Worm (Caenorhabditis elegans) whole organism, L3 larva: ENCODE data around the gene D2062.1.

Experiments used
- ceh-16 ChIP-seq: sonication (generic microtip); optimal IDR thresholded peaks from 2 replicates; lab custom pipeline; 2017; ENCODE audit warnings: missing biosample characterization, missing genetic modification characterization
- elt-2 ChIP-seq: sonication (generic microtip); optimal IDR thresholded peaks from 2 replicates; lab custom pipeline; 2016; ENCODE audit warnings: missing genetic modification reagents, mild to moderate bottlenecking, missing genetic modification characterization, missing compliant biosample characterization
- hmg-11 ChIP-seq: sonication (generic microtip); optimal IDR thresholded peaks from 2 replicates; lab custom pipeline; 2016; ENCODE audit warnings: missing genetic modification characterization, missing compliant biosample characterization
- jun-1 ChIP-seq: fragments of 150-350 bp; optimal IDR thresholded peaks from 2 replicates; lab custom pipeline; 2014; ENCODE audit warnings: missing biosample characterization, missing genetic modification reagents, missing genetic modification characterization
- pqm-1 ChIP-seq: fragments of 150-350 bp; optimal IDR thresholded peaks from 2 replicates; lab custom pipeline; 2017; ENCODE audit warnings: missing biosample characterization, missing genetic modification characterization, inconsistent platforms
- tbx-2 ChIP-seq: sonication (generic microtip); optimal IDR thresholded peaks from 2 replicates; lab custom pipeline; 2016; ENCODE audit warnings: mild to moderate bottlenecking, missing genetic modification characterization, missing compliant biosample characterization
- ztf-4 ChIP-seq: fragments of 150-350 bp; optimal IDR thresholded peaks from 2 replicates; lab custom pipeline; 2014; ENCODE audit warnings: missing biosample characterization, missing genetic modification characterization

DNA sequence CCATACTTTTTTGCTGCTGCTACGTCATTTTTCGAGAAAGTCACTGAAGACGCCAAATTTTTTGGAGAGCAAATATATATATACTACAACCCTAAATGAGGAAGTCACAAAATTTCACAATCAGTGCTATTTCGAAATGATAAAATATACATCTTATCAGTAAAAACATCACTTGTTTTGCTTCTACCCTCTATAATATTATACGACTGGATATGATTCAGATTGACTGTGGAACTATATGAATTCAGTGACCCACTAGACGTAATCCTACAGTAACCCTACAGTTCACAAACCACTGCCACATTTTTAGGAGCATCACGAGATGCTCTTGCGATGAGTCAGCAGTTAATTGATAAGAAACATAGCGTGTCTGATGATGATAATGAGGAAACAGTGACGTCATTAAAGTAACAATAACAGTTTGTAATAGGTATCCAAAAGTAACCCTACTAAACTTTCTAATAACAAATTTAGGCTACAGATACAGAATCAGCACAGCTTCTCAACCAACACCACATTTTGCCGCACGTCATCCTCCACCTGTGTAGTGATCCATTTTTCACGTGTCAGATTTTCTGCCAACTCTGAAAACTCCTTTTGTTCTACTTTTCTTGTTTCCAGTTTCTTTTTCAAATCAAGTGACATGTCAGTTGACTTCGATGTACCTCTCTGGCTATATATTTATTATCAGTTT lies 44.3 kb upstream of the D2062.1 start, which contains the start of the genes F33H12.7 and sri-39:
- no peak for TF ChIP-seq ceh-16 (tag; lab: Kevin White, UChicago)
- TF ChIP-seq pqm-1 (tag; lab: Kevin White, UChicago): peak; percentile 91
- TF ChIP-seq jun-1: no peak
- no peak for TF ChIP-seq ztf-4 (tag; lab: Kevin White, UChicago)
- peak; percentile 96 for TF ChIP-seq elt-2 (tag; lab: Kevin White, UChicago)
- no peak for TF ChIP-seq hmg-11 (tag; lab: Kevin White, UChicago)
- TF ChIP-seq tbx-2 (tag; lab: Kevin White, UChicago): no peak
